Worm (Caenorhabditis elegans) whole organism, young adult: ENCODE results near the gene ZK792.12.

Source experiments
- B0019.2 ChIP-seq: fragments of 200-800 bp; sonication (Bioruptor generic); conservative IDR thresholded peaks from 2 replicates; pipeline ENCODE4 v1.3.6; 2022; ENCODE audit warnings: missing genetic modification reagents, missing genetic modification characterization, missing compliant biosample characterization
- F10E7.11 ChIP-seq: sonication (generic microtip); optimal IDR thresholded peaks from 2 replicates; lab custom pipeline; 2017; ENCODE audit warnings: mild to moderate bottlenecking, missing genetic modification characterization, moderate library complexity, missing compliant biosample characterization
- F33H1.4 ChIP-seq: fragments of 200-800 bp; sonication (Bioruptor generic); IDR thresholded peaks from 2 replicates; pipeline ENCODE4 v1.3.6; 2022; ENCODE audit warnings: missing genetic modification reagents, missing genetic modification characterization, missing compliant biosample characterization
- F55B11.4 ChIP-seq: sonication (generic microtip); optimal IDR thresholded peaks from 2 replicates; lab custom pipeline; 2016; ENCODE audit warnings: missing compliant biosample characterization, missing genetic modification characterization, borderline replicate concordance; ENCODE audit not compliant: insufficient read depth
- F57A8.1 ChIP-seq: fragments of 200-800 bp; sonication (Bioruptor generic); optimal IDR thresholded peaks from 2 replicates; lab custom pipeline; 2018; ENCODE audit warnings: mild to moderate bottlenecking, missing genetic modification characterization, moderate library complexity, missing compliant biosample characterization
- Y53G8AR.9 ChIP-seq: fragments of 200-800 bp; sonication (Bioruptor generic); conservative IDR thresholded peaks from 2 replicates; pipeline ENCODE4 v1.3.6; 2022; ENCODE audit warnings: missing genetic modification reagents, missing genetic modification characterization, missing compliant biosample characterization
- Y56A3A.18 ChIP-seq: fragments of 200-800 bp; sonication (Bioruptor generic); IDR thresholded peaks from 2 replicates; pipeline ENCODE4 v1.3.6; 2022; ENCODE audit warnings: missing genetic modification reagents, missing genetic modification characterization, missing compliant biosample characterization
- Y67H2A.10 ChIP-seq: fragments of 200-800 bp; sonication (Bioruptor generic); conservative IDR thresholded peaks from 2 replicates; pipeline ENCODE4 v1.3.6; 2022; ENCODE audit warnings: missing genetic modification reagents, missing genetic modification characterization, missing compliant biosample characterization
- ZK185.1 ChIP-seq: sonication (generic microtip); optimal IDR thresholded peaks from 2 replicates; lab custom pipeline; 2016; ENCODE audit warnings: mild to moderate bottlenecking, missing genetic modification characterization, missing compliant biosample characterization; ENCODE audit not compliant: poor library complexity, severe bottlenecking
- aptf-3 ChIP-seq: fragments of 200-800 bp; sonication (Bioruptor generic); IDR thresholded peaks from 2 replicates; pipeline ENCODE4 v1.3.6; 2022; ENCODE audit warnings: missing genetic modification characterization, missing compliant biosample characterization
- attf-5 ChIP-seq: fragments of 200-800 bp; sonication (Bioruptor generic); optimal IDR thresholded peaks from 2 replicates; lab custom pipeline; 2018; ENCODE audit warnings: mild to moderate bottlenecking, missing genetic modification characterization, missing compliant biosample characterization
- ccch-3 ChIP-seq: fragments of 200-800 bp; sonication (Bioruptor generic); optimal IDR thresholded peaks from 2 replicates; lab custom pipeline; 2018; ENCODE audit warnings: mild to moderate bottlenecking, missing genetic modification characterization, missing compliant biosample characterization
- ceh-27 ChIP-seq: fragments of 200-800 bp; sonication (Bioruptor generic); optimal IDR thresholded peaks from 2 replicates; lab custom pipeline; 2018; ENCODE audit warnings: mild to moderate bottlenecking, missing genetic modification characterization, moderate library complexity, missing compliant biosample characterization
- ceh-58 ChIP-seq: fragments of 200-800 bp; sonication (Bioruptor generic); IDR thresholded peaks from 2 replicates; pipeline ENCODE4 v1.3.6; 2022; ENCODE audit warnings: missing genetic modification characterization, missing compliant biosample characterization
- chd-7 ChIP-seq: sonication (generic microtip); optimal IDR thresholded peaks from 2 replicates; lab custom pipeline; 2016; ENCODE audit warnings: mild to moderate bottlenecking, missing genetic modification characterization, moderate library complexity, missing compliant biosample characterization
- dox-1 ChIP-seq: fragments of 200-800 bp; sonication (Bioruptor generic); IDR thresholded peaks from 2 replicates; pipeline ENCODE4 v1.3.6; 2022; ENCODE audit warnings: missing genetic modification reagents, missing genetic modification characterization, missing compliant biosample characterization
- ets-4 ChIP-seq: fragments of 200-800 bp; sonication (Bioruptor generic); optimal IDR thresholded peaks from 2 replicates; lab custom pipeline; 2018; ENCODE audit warnings: mild to moderate bottlenecking, missing genetic modification characterization, missing compliant biosample characterization
- fkh-3 ChIP-seq: sonication (generic microtip); optimal IDR thresholded peaks from 2 replicates; lab custom pipeline; 2016; ENCODE audit warnings: mild to moderate bottlenecking, missing genetic modification characterization, missing compliant biosample characterization
- gei-17 ChIP-seq: fragments of 200-800 bp; sonication (Bioruptor generic); optimal IDR thresholded peaks from 2 replicates; lab custom pipeline; 2018; ENCODE audit warnings: mild to moderate bottlenecking, missing genetic modification characterization, missing compliant biosample characterization
- hmg-1.2 ChIP-seq: fragments of 200-800 bp; sonication (Bioruptor generic); IDR thresholded peaks from 2 replicates; pipeline ENCODE4 v1.3.6; 2022; ENCODE audit warnings: missing genetic modification reagents, missing genetic modification characterization, missing compliant biosample characterization
- hrde-1 ChIP-seq: sonication (generic microtip); optimal IDR thresholded peaks from 2 replicates; lab custom pipeline; 2016; ENCODE audit warnings: missing genetic modification characterization, mild to moderate bottlenecking, missing compliant biosample characterization, moderate library complexity, missing genotype, missing genetic modification reagents, borderline replicate concordance
- lin-26 ChIP-seq: fragments of 200-800 bp; sonication (Bioruptor generic); IDR thresholded peaks from 2 replicates; pipeline ENCODE4 v1.3.6; 2022; ENCODE audit warnings: missing genetic modification reagents, missing genetic modification characterization, missing compliant biosample characterization
- lin-40 ChIP-seq: sonication (generic microtip); optimal IDR thresholded peaks from 2 replicates; lab custom pipeline; 2016; ENCODE audit warnings: missing genetic modification characterization, mild to moderate bottlenecking, missing compliant biosample characterization, missing genotype, missing genetic modification reagents
- madf-10 ChIP-seq: sonication (generic microtip); optimal IDR thresholded peaks from 2 replicates; lab custom pipeline; 2016; ENCODE audit warnings: mild to moderate bottlenecking, missing genetic modification characterization, missing compliant biosample characterization
- madf-3 ChIP-seq: fragments of 200-800 bp; sonication (Bioruptor generic); IDR thresholded peaks from 2 replicates; pipeline ENCODE4 v1.3.6; 2022; ENCODE audit warnings: missing genetic modification reagents, missing genetic modification characterization, missing compliant biosample characterization
- mcd-1 ChIP-seq: fragments of 200-800 bp; sonication (Bioruptor generic); IDR thresholded peaks from 2 replicates; pipeline ENCODE4 v1.3.6; 2022; ENCODE audit warnings: missing genetic modification reagents, missing genetic modification characterization, missing compliant biosample characterization
- nhr-80 ChIP-seq: sonication (generic microtip); optimal IDR thresholded peaks from 2 replicates; lab custom pipeline; 2016; ENCODE audit warnings: missing genetic modification characterization, missing compliant biosample characterization
- nhr-90 ChIP-seq: sonication (generic microtip); optimal IDR thresholded peaks from 2 replicates; lab custom pipeline; 2016; ENCODE audit warnings: missing genotype, mild to moderate bottlenecking, missing genetic modification characterization, missing compliant biosample characterization
- rec-8 ChIP-seq, 2 experiments: sonication (generic microtip); optimal IDR thresholded peaks; 2 replicates each; lab custom pipeline; 2016; ENCODE audit warnings: mild to moderate bottlenecking in 2 of 2, missing genetic modification characterization in 2 of 2, missing genetic modification reagents in 2 of 2, missing genotype in 2 of 2, missing biosample characterization in 1 of 2, missing compliant biosample characterization in 1 of 2, moderate library complexity in 1 of 2
- repo-1 ChIP-seq: sonication (generic microtip); optimal IDR thresholded peaks from 2 replicates; lab custom pipeline; 2017; ENCODE audit warnings: mild to moderate bottlenecking, missing genetic modification characterization, missing compliant biosample characterization
- rpc-1 ChIP-seq, 2 experiments: fragments of 150-350 bp in 1 of 2; sonication (generic microtip) in 1 of 2; optimal IDR thresholded peaks; 2 replicates each; lab custom pipeline; 2014 to 2018; ENCODE audit warnings: missing biosample characterization in 1 of 2, missing genetic modification characterization in 1 of 2, missing genetic modification reagents in 1 of 2, missing genotype in 1 of 2
- snpc-1.1 ChIP-seq: sonication (generic microtip); optimal IDR thresholded peaks from 2 replicates; lab custom pipeline; 2017; ENCODE audit warnings: missing genetic modification characterization, mild to moderate bottlenecking, missing compliant biosample characterization, antibody characterized with exemption, moderate library complexity, missing genotype, missing genetic modification reagents; ENCODE audit not compliant: insufficient read depth
- snpc-1.3 ChIP-seq: sonication (generic microtip); optimal IDR thresholded peaks from 2 replicates; lab custom pipeline; 2017; ENCODE audit warnings: missing genetic modification characterization, mild to moderate bottlenecking, missing compliant biosample characterization, antibody characterized with exemption, moderate library complexity, missing genotype, missing genetic modification reagents; ENCODE audit not compliant: insufficient read depth
- tbp1 ChIP-seq: fragments of 200-800 bp; sonication (Bioruptor generic); optimal IDR thresholded peaks from 2 replicates; lab custom pipeline; 2018; ENCODE audit warnings: mild to moderate bottlenecking, missing genetic modification characterization, missing compliant biosample characterization
- tbx-9 ChIP-seq: sonication (generic microtip); optimal IDR thresholded peaks from 2 replicates; lab custom pipeline; 2016; ENCODE audit warnings: borderline replicate concordance, missing genetic modification characterization, inconsistent platforms, missing compliant biosample characterization
- zfh-2 ChIP-seq: fragments of 200-800 bp; sonication (Bioruptor generic); conservative IDR thresholded peaks from 2 replicates; pipeline ENCODE4 v1.3.6; 2022; ENCODE audit warnings: missing genetic modification reagents, missing genetic modification characterization, missing compliant biosample characterization
- ztf-26 ChIP-seq: sonication (generic microtip); optimal IDR thresholded peaks from 2 replicates; lab custom pipeline; 2017; ENCODE audit warnings: missing genetic modification characterization, missing compliant biosample characterization

Gene ZK792.12

DNA sequence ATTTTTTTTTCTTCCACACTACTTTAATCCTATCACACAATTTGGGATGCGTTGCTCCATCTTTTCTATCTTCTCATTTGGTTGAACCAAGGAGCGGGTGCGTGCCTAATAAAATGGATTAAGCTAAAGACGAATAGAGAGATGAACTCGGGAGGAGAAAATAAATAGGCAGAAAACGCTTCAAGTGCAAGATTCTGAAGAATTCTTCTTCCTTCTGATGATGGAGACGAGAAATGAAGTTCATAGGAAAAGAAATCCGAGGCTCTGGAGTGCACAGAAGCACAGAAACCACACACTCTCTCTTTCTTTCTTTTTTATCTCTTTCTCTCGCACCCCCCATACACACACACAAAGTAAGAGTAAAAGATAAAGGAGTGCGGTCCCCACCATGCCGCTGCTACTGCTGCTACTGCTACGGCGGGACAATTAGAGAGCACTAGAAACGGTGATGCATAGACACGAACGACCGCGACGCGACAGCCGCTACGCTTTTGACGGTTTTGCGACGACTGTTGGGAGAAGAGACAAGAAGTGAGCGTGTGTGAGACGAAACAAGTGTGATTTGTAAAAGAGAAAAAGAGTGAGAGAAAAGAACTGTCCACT, 1.4 kb upstream of the ZK792.12 start (continued):
- TF ChIP-seq F33H1.4, result no peak
- TF ChIP-seq lin-40, result peak; percentile 58
- TF ChIP-seq dox-1 (GFP tag; lab: Robert Waterston, UW), result peak; percentile 83
- no peak for TF ChIP-seq snpc-1.1 (tag; lab: Kevin White, UChicago)
- peak; percentile 89 for TF ChIP-seq ets-4 (GFP tag; lab: Kevin White, UChicago)
- TF ChIP-seq nhr-80 (tag; lab: Kevin White, UChicago), result peak; percentile 98
- TF ChIP-seq Y56A3A.18 (GFP tag; lab: Robert Waterston, UW), result peak; percentile 45; the same call in 1 of the 2 replicates
- TF ChIP-seq mcd-1 (GFP tag; lab: Robert Waterston, UW), result peak; percentile 66
- peak; percentile 53; the same call in 1 of the 2 replicates for TF ChIP-seq lin-26 (GFP tag; lab: Robert Waterston, UW)
- peak; percentile 55 for TF ChIP-seq ztf-26 (tag; lab: Kevin White, UChicago)
- peak; percentile 90 for TF ChIP-seq hmg-1.2
- TF ChIP-seq B0019.2 (GFP tag; lab: Robert Waterston, UW), result no peak
- peak; percentile 50 for TF ChIP-seq tbp1 (GFP tag; lab: Kevin White, UChicago)
- no peak for TF ChIP-seq F55B11.4 (tag; lab: Kevin White, UChicago)
- TF ChIP-seq chd-7 (tag; lab: Kevin White, UChicago), result peak; percentile 62
- TF ChIP-seq madf-3, result peak; percentile 83
- TF ChIP-seq madf-10, result peak; percentile 94
- no peak for TF ChIP-seq hrde-1 (tag; lab: Kevin White, UChicago)
- no peak for TF ChIP-seq rpc-1 (optimal IDR thresholded peaks at IDR 0.05; lab: Kevin White, UChicago)
- no peak for TF ChIP-seq rpc-1 (tag; optimal IDR thresholded peaks at IDR 0.05; lab: Kevin White, UChicago)
- no peak for TF ChIP-seq F10E7.11 (tag; lab: Kevin White, UChicago)
- TF ChIP-seq attf-5, result peak; percentile 92
- TF ChIP-seq Y67H2A.10 (GFP tag; lab: Robert Waterston, UW), result 0 out of 2 replicates have a peak, but pooled peaks have one; percentile 27
- no peak for TF ChIP-seq Y53G8AR.9 (GFP tag; lab: Robert Waterston, UW)
- TF ChIP-seq aptf-3 (GFP tag; lab: Robert Waterston, UW), result no peak
- no peak for TF ChIP-seq F57A8.1 (GFP tag; lab: Kevin White, UChicago)
- TF ChIP-seq tbx-9 (tag; lab: Kevin White, UChicago), result no peak
- TF ChIP-seq ceh-27, result peak; percentile 32
- peak; percentile 89 for TF ChIP-seq zfh-2 (GFP tag; lab: Robert Waterston, UW)
- TF ChIP-seq snpc-1.3 (tag; lab: Kevin White, UChicago), result no peak
- peak; percentile 53 for TF ChIP-seq ZK185.1
- TF ChIP-seq rec-8 (tag; optimal IDR thresholded peaks at IDR 0.05; lab: Kevin White, UChicago), result no peak
- TF ChIP-seq nhr-90 (tag; lab: Kevin White, UChicago), result peak; percentile 69
- TF ChIP-seq gei-17 (GFP tag; lab: Kevin White, UChicago), result peak; percentile 48
- TF ChIP-seq ceh-58 (GFP tag; lab: Robert Waterston, UW), result no peak
- TF ChIP-seq fkh-3, result no peak
- TF ChIP-seq ccch-3 (GFP tag; lab: Kevin White, UChicago), result no peak
- TF ChIP-seq repo-1 (tag; lab: Kevin White, UChicago), result peak; percentile 28
- TF ChIP-seq, all 124 proteins: peak for 36
